Fruit fly (Drosophila melanogaster) whole organism, adult: Measurements from ENCODE around the gene feo.

Experiments used
- CG11617 ChIP-seq: fragments of 200-800 bp; sonication (Bioruptor generic); optimal IDR thresholded peaks from 2 replicates; lab custom pipeline; 2017; ENCODE audit warnings: mild to moderate bottlenecking, missing biosample characterization, missing genetic modification reagents, missing genetic modification characterization
- CG12768 ChIP-seq: fragments of 200-800 bp; sonication (Bioruptor generic); optimal IDR thresholded peaks from 2 replicates; lab custom pipeline; 2017; ENCODE audit warnings: missing biosample characterization, missing genetic modification characterization, mild to moderate bottlenecking, moderate library complexity, missing genetic modification reagents
- CG14711 ChIP-seq: fragments of 200-800 bp; sonication (Bioruptor generic); optimal IDR thresholded peaks from 2 replicates; lab custom pipeline; 2018; ENCODE audit warnings: missing biosample characterization, mild to moderate bottlenecking, missing genetic modification characterization, moderate library complexity
- CG1620 ChIP-seq: fragments of 200-800 bp; sonication (Bioruptor generic); optimal IDR thresholded peaks from 2 replicates; lab custom pipeline; 2016; ENCODE audit warnings: missing biosample characterization, missing genetic modification characterization
- CG33017 ChIP-seq: fragments of 200-800 bp; sonication (Bioruptor generic); optimal IDR thresholded peaks from 2 replicates; lab custom pipeline; 2018; ENCODE audit warnings: missing biosample characterization, mild to moderate bottlenecking, missing genetic modification characterization, moderate library complexity
- CG5204 ChIP-seq: fragments of 200-800 bp; sonication (Bioruptor generic); optimal IDR thresholded peaks from 2 replicates; lab custom pipeline; 2016; ENCODE audit warnings: missing biosample characterization, missing genetic modification characterization
- CG7045 ChIP-seq: fragments of 200-800 bp; sonication (Bioruptor generic); optimal IDR thresholded peaks from 2 replicates; lab custom pipeline; 2017; ENCODE audit warnings: missing biosample characterization, mild to moderate bottlenecking, missing genetic modification characterization
- CG7101 ChIP-seq: fragments of 200-800 bp; sonication (Bioruptor generic); optimal IDR thresholded peaks from 2 replicates; lab custom pipeline; 2018; ENCODE audit warnings: missing biosample characterization, mild to moderate bottlenecking, missing genetic modification characterization, moderate library complexity
- Clk ChIP-seq: fragments of 200-800 bp; sonication (Bioruptor generic); optimal IDR thresholded peaks from 2 replicates; lab custom pipeline; 2017; ENCODE audit warnings: missing biosample characterization, missing genetic modification characterization
- Crg-1 ChIP-seq: fragments of 200-800 bp; sonication (Bioruptor generic); optimal IDR thresholded peaks from 2 replicates; lab custom pipeline; 2016; ENCODE audit warnings: missing biosample characterization, missing genetic modification characterization
- Hr96 ChIP-seq: fragments of 200-800 bp; sonication (Bioruptor generic); optimal IDR thresholded peaks from 2 replicates; lab custom pipeline; 2016; ENCODE audit warnings: missing biosample characterization, missing genetic modification characterization
- Mnt ChIP-seq: fragments of 200-800 bp; sonication (Bioruptor generic); optimal IDR thresholded peaks from 2 replicates; lab custom pipeline; 2016; ENCODE audit warnings: missing biosample characterization, mild to moderate bottlenecking, missing genetic modification characterization
- bab1 ChIP-seq: fragments of 200-800 bp; sonication (Bioruptor generic); optimal IDR thresholded peaks from 3 replicates; lab custom pipeline; 2019; ENCODE audit warnings: missing biosample characterization, mild to moderate bottlenecking, missing genetic modification characterization, moderate library complexity
- cic ChIP-seq: fragments of 200-800 bp; sonication (Bioruptor generic); optimal IDR thresholded peaks from 2 replicates; lab custom pipeline; 2017; ENCODE audit warnings: missing biosample characterization, mild to moderate bottlenecking, missing genetic modification characterization, moderate library complexity
- cnc ChIP-seq, 2 experiments: fragments of >200 bp; optimal IDR thresholded peaks; 2 replicates each; lab custom pipeline; 2017
- kay ChIP-seq: fragments of 200-800 bp; sonication (Bioruptor generic); peaks from one replicate; lab custom pipeline; 2016; ENCODE audit warnings: missing biosample characterization, missing genetic modification characterization, borderline replicate concordance
- ovo ChIP-seq: fragments of 200-800 bp; sonication (Bioruptor generic); optimal IDR thresholded peaks from 2 replicates; lab custom pipeline; 2016; ENCODE audit warnings: missing biosample characterization, missing genetic modification characterization
- pad ChIP-seq: fragments of 200-800 bp; sonication (Bioruptor generic); optimal IDR thresholded peaks from 3 replicates; lab custom pipeline; 2017; ENCODE audit warnings: missing biosample characterization, missing genetic modification characterization, mild to moderate bottlenecking, moderate library complexity, missing genetic modification reagents
- tj ChIP-seq: fragments of 200-800 bp; sonication (Bioruptor generic); optimal IDR thresholded peaks from 3 replicates; lab custom pipeline; 2017; ENCODE audit warnings: missing biosample characterization, mild to moderate bottlenecking, missing genetic modification characterization, moderate library complexity
- toe ChIP-seq: fragments of 200-800 bp; sonication (Bioruptor generic); optimal IDR thresholded peaks from 2 replicates; lab custom pipeline; 2016; ENCODE audit warnings: missing biosample characterization, missing genetic modification characterization

feo gene

DNA sequence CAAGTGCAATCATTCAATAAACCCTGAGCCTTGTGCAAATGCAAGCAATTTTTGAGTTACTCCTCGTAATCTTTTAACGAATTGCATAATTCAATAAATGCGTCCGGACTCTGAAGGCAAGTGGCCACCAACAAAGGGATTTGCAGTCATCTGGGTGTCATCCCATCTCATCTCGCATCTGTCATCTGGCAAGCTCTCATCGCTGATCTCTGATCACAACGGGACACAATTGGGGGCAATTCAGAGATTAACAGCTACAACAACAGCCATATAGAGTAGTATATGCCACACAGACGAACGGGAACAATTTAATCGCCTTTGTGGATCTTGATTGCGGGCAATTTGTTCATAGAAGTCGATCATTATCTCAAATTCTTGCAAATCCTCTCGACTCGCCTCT lies 29.1 kb upstream of the feo start:
- peak; percentile 29 for TF ChIP-seq tj
- TF ChIP-seq ovo, result no peak

DNA sequence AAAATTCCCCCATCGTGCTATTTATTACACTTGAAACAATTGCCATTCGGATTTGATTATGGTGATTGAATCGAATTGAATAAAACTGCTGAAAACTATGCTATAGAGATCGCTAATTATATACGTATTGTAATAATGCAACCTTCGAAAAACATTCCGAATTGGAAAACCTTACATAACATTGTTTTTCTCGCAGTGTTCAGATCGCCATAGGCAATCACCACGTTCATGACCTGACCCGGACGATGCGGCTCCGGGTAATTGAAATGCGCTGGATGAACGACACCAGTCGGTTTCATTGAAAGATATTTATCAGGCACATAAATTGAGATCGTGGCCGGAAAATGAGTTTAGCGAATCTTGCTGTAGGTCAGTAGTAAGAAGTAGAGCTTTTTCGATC lies 28.1 kb upstream of the feo start:
- TF ChIP-seq ovo (no peak), CG14711 (tag; lab: Kevin White, UChicago) (peak; percentile 16)

DNA sequence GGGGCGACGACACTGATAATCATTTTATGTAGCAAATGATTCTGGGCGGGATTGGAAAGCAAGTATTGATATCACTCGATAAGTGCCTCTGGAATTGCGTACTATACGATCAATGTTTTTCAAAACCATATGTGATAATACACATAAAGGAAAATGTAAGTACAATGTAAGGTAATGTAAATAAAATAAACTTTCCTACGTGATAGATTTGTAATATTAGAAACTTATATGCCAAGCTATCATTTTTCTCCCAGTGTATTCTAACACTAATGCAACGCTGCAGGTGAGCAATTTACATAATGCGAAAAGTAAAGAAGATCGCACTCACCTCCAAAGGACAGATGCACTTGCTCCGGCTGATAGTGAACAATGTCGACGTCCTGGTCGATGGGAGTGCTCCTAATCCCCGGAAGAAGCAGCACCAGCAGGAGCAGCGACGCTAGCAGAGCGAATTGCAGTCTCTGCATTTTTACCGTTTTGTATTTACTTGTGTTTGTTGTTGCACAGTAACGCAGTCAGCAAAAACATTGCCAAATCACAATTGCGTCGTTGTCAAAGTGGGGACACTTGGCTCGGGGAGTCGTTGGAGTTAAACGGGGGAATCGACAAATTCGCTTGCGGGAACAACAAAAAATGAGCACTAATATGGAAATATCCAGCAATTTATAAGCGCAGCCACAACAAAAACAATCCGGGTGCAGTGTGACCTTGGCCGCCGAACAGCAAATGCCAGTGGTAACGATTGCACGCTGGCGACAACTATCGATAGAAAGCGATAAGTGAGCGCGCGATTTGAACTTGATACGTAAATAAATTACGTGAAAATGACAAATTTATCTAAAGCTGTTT lies 22.6 kb upstream of the feo start, which contains the start of gene CG1637:
TSS of gene CG1637 (minus strand) at position 807 of the 849 bp plus-strand sequence.
- TF ChIP-seq Crg-1 (GFP tag; lab: Kevin White, UChicago) (no peak), pad (GFP tag; lab: Kevin White, UChicago) (no peak), CG33017 (tag; lab: Kevin White, UChicago) (peak; percentile 38), cnc (optimal IDR thresholded peaks at IDR 0.05; lab: Kevin White, UChicago) (no peak), bab1 (GFP tag; lab: Kevin White, UChicago) (peak; percentile 82), CG7101 (tag; lab: Kevin White, UChicago) (peak; percentile 39), Clk (GFP tag; lab: Kevin White, UChicago) (no peak), CG7045 (GFP tag; lab: Kevin White, UChicago) (peak; percentile 14), ovo (peak; percentile 71), kay (GFP tag; lab: Kevin White, UChicago) (no peak), CG14711 (tag; lab: Kevin White, UChicago) (peak; percentile 34), CG5204 (GFP tag; lab: Kevin White, UChicago) (no peak), toe (GFP tag; lab: Kevin White, UChicago) (no peak), Hr96 (GFP tag; lab: Kevin White, UChicago) (peak; percentile 6), CG1620 (GFP tag; lab: Kevin White, UChicago) (no peak), cic (GFP tag; lab: Kevin White, UChicago) (peak; percentile 1), tj (peak; percentile 99), CG11617 (GFP tag; lab: Kevin White, UChicago) (peak; percentile 36), Mnt (GFP tag; lab: Kevin White, UChicago) (peak; percentile 0), CG12768 (no peak)

DNA sequence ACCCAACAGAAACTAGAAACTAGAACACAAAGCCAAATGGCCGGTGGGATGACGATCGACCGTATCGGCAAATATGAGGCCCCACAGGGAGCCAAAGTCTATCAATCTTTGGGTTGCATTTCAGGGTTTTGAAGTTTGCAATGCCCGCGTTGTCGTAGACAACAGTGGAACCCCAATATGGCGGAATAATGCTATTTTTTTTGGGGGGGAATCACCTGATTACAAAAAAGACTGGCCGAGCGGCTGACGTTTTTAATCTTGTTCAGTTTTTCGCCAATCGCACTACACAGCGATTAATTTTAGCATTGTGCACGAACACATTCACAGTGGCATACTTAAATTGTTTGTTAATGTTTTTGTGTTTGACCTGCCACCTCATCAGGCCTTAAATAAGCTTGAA lies 21.8 kb upstream of the feo start:
- TF ChIP-seq Hr96 (GFP tag; lab: Kevin White, UChicago) (no peak), CG5204 (GFP tag; lab: Kevin White, UChicago) (no peak), Crg-1 (GFP tag; lab: Kevin White, UChicago) (no peak)

DNA sequence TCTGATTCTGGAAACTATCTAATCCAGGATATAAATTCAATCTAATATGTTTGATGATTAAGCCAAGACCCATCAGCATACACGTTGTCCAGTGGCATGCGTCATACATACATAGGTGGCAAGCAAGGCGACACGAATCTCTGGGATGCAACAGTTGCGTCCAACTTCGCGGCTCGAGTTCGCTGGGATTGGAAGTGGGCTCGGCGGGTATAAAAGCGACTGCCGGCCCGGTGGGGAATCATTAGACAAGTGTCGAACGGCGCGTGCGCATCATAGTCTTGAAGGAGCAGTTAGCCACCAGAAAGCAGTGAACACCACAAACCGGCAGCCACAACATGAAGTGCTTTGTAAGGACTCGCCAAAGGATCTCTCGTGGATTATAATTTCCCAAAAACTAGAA lies 14.4 kb upstream of the feo start, which contains the start of gene CG2157:
TSS of gene CG2157 (plus strand) at position 240 of the 400 bp plus-strand sequence.
- no peak for TF ChIP-seq CG12768
- TF ChIP-seq tj, result no peak
- TF ChIP-seq CG7045 (GFP tag; lab: Kevin White, UChicago), result no peak
- no peak for TF ChIP-seq Clk (GFP tag; lab: Kevin White, UChicago)
- TF ChIP-seq Hr96 (GFP tag; lab: Kevin White, UChicago), result no peak
- no peak for TF ChIP-seq CG33017 (tag; lab: Kevin White, UChicago)
- no peak for TF ChIP-seq cnc (optimal IDR thresholded peaks at IDR 0.05; lab: Kevin White, UChicago)

DNA sequence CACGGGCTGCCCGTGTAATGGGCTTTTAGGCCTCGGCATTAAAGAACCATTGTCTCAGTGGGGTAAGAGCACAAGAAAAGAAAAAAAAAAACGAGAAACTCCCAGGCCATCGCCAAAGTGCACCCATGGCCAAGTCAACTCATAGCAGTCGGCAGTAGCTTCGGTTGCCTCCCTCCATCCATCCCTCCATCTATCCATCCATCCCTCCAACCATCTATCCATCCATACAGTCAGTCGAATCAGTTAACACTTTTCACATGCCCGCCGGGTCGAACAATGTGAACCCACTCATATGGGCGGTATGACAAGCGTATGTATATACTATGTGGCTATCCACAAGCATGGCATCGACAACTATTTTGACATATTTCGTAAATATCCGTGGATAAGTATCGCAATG lies 13.0 kb upstream of the feo start:
- TF ChIP-seq CG14711 (tag; lab: Kevin White, UChicago) (no peak), Crg-1 (GFP tag; lab: Kevin White, UChicago) (no peak), CG1620 (GFP tag; lab: Kevin White, UChicago) (no peak), Hr96 (GFP tag; lab: Kevin White, UChicago) (no peak), bab1 (GFP tag; lab: Kevin White, UChicago) (no peak), toe (GFP tag; lab: Kevin White, UChicago) (no peak), ovo (no peak), tj (no peak), cnc (optimal IDR thresholded peaks at IDR 0.05; lab: Kevin White, UChicago) (no peak), kay (GFP tag; lab: Kevin White, UChicago) (no peak), CG33017 (tag; lab: Kevin White, UChicago) (no peak), CG11617 (GFP tag; lab: Kevin White, UChicago) (no peak), CG12768 (no peak), Clk (GFP tag; lab: Kevin White, UChicago) (no peak), Mnt (GFP tag; lab: Kevin White, UChicago) (no peak), CG7101 (tag; lab: Kevin White, UChicago) (no peak), pad (GFP tag; lab: Kevin White, UChicago) (no peak), CG7045 (GFP tag; lab: Kevin White, UChicago) (no peak), CG5204 (GFP tag; lab: Kevin White, UChicago) (no peak)
